Worm (Caenorhabditis elegans) whole organism, young adult: ENCODE data around the gene srsx-25.

Experiments used
- B0336.3 ChIP-seq: fragments of 200-800 bp; sonication (Bioruptor generic); IDR thresholded peaks from 2 replicates; pipeline ENCODE4 v1.3.6; 2022; ENCODE audit warnings: missing genetic modification characterization, missing compliant biosample characterization
- C17E4.6 ChIP-seq: fragments of 200-800 bp; sonication (Bioruptor generic); IDR thresholded peaks from 2 replicates; pipeline ENCODE4 v1.3.6; 2022; ENCODE audit warnings: missing genetic modification reagents, missing genetic modification characterization, missing compliant biosample characterization
- D2030.7 ChIP-seq: fragments of 200-800 bp; sonication (Bioruptor generic); IDR thresholded peaks from 2 replicates; pipeline ENCODE4 v1.3.6; 2022; ENCODE audit warnings: missing genetic modification reagents, missing genetic modification characterization, missing compliant biosample characterization
- F10E7.11 ChIP-seq: sonication (generic microtip); optimal IDR thresholded peaks from 2 replicates; lab custom pipeline; 2017; ENCODE audit warnings: mild to moderate bottlenecking, missing genetic modification characterization, moderate library complexity, missing compliant biosample characterization
- F22D6.2 ChIP-seq: sonication (generic microtip); optimal IDR thresholded peaks from 2 replicates; lab custom pipeline; 2016; ENCODE audit warnings: mild to moderate bottlenecking, missing genetic modification characterization, missing compliant biosample characterization
- F39B2.1 ChIP-seq: fragments of 200-800 bp; sonication (Bioruptor generic); IDR thresholded peaks from 2 replicates; pipeline ENCODE4 v1.3.6; 2022; ENCODE audit warnings: missing genetic modification reagents, missing genetic modification characterization, missing compliant biosample characterization
- F55B11.4 ChIP-seq: sonication (generic microtip); optimal IDR thresholded peaks from 2 replicates; lab custom pipeline; 2016; ENCODE audit warnings: missing compliant biosample characterization, missing genetic modification characterization, borderline replicate concordance; ENCODE audit not compliant: insufficient read depth
- K11D2.4 ChIP-seq: fragments of 200-800 bp; sonication (Bioruptor generic); IDR thresholded peaks from 2 replicates; pipeline ENCODE4 v1.3.6; 2022; ENCODE audit warnings: missing genetic modification reagents, missing genetic modification characterization, missing compliant biosample characterization
- ZK185.1 ChIP-seq: sonication (generic microtip); optimal IDR thresholded peaks from 2 replicates; lab custom pipeline; 2016; ENCODE audit warnings: mild to moderate bottlenecking, missing genetic modification characterization, missing compliant biosample characterization; ENCODE audit not compliant: poor library complexity, severe bottlenecking
- attf-5 ChIP-seq: fragments of 200-800 bp; sonication (Bioruptor generic); optimal IDR thresholded peaks from 2 replicates; lab custom pipeline; 2018; ENCODE audit warnings: mild to moderate bottlenecking, missing genetic modification characterization, missing compliant biosample characterization
- attf-6 ChIP-seq: fragments of 200-800 bp; sonication (Bioruptor generic); IDR thresholded peaks from 2 replicates; pipeline ENCODE4 v1.3.6; 2022; ENCODE audit warnings: missing genetic modification reagents, missing genetic modification characterization, missing compliant biosample characterization
- cebp-1 ChIP-seq, 2 experiments: fragments of 200-800 bp in 1 of 2; sonication (Bioruptor generic) in 1 of 2; sonication (generic microtip) in 1 of 2; IDR thresholded peaks in 1 of 2; optimal IDR thresholded peaks in 1 of 2; 2 replicates each; pipeline versions ENCODE4 v1.3.6 to Lab custom; 2017 to 2022; ENCODE audit warnings: missing compliant biosample characterization in 2 of 2, missing genetic modification characterization in 2 of 2, mild to moderate bottlenecking in 1 of 2, missing genetic modification reagents in 1 of 2, moderate library complexity in 1 of 2
- ceh-100 ChIP-seq: fragments of 200-800 bp; sonication (Bioruptor generic); IDR thresholded peaks from 2 replicates; pipeline ENCODE4 v1.3.6; 2022; ENCODE audit warnings: missing genetic modification reagents, missing genetic modification characterization, missing compliant biosample characterization
- ceh-27 ChIP-seq: fragments of 200-800 bp; sonication (Bioruptor generic); optimal IDR thresholded peaks from 2 replicates; lab custom pipeline; 2018; ENCODE audit warnings: mild to moderate bottlenecking, missing genetic modification characterization, moderate library complexity, missing compliant biosample characterization
- ceh-40 ChIP-seq: fragments of 200-800 bp; sonication (Bioruptor generic); IDR thresholded peaks from 2 replicates; pipeline ENCODE4 v1.3.6; 2022; ENCODE audit warnings: missing genetic modification characterization, missing compliant biosample characterization
- ceh-58 ChIP-seq: fragments of 200-800 bp; sonication (Bioruptor generic); IDR thresholded peaks from 2 replicates; pipeline ENCODE4 v1.3.6; 2022; ENCODE audit warnings: missing genetic modification characterization, missing compliant biosample characterization
- ceh-79 ChIP-seq: sonication (generic microtip); optimal IDR thresholded peaks from 2 replicates; lab custom pipeline; 2017; ENCODE audit warnings: mild to moderate bottlenecking, missing genetic modification characterization, missing compliant biosample characterization
- dox-1 ChIP-seq: fragments of 200-800 bp; sonication (Bioruptor generic); IDR thresholded peaks from 2 replicates; pipeline ENCODE4 v1.3.6; 2022; ENCODE audit warnings: missing genetic modification reagents, missing genetic modification characterization, missing compliant biosample characterization
- dpff-1 ChIP-seq: sonication (generic microtip); optimal IDR thresholded peaks from 2 replicates; lab custom pipeline; 2017; ENCODE audit warnings: mild to moderate bottlenecking, missing genetic modification characterization, missing compliant biosample characterization
- efl-1 ChIP-seq: fragments of 150-350 bp; optimal IDR thresholded peaks from 2 replicates; lab custom pipeline; 2014; ENCODE audit warnings: missing biosample characterization, missing genetic modification reagents, missing genetic modification characterization
- ekl-4 ChIP-seq: fragments of 200-800 bp; sonication (Bioruptor generic); IDR thresholded peaks from 2 replicates; pipeline ENCODE4 v1.3.6; 2022; ENCODE audit warnings: missing genetic modification reagents, missing genetic modification characterization, missing compliant biosample characterization
- hmg-1.2 ChIP-seq: fragments of 200-800 bp; sonication (Bioruptor generic); IDR thresholded peaks from 2 replicates; pipeline ENCODE4 v1.3.6; 2022; ENCODE audit warnings: missing genetic modification reagents, missing genetic modification characterization, missing compliant biosample characterization
- hmg-20 ChIP-seq: fragments of 200-800 bp; sonication (Bioruptor generic); IDR thresholded peaks from 2 replicates; pipeline ENCODE4 v1.3.6; 2022; ENCODE audit warnings: missing genetic modification reagents, missing genetic modification characterization, missing compliant biosample characterization
- lag-1 ChIP-seq: fragments of 200-800 bp; sonication (Bioruptor generic); IDR thresholded peaks from 2 replicates; pipeline ENCODE4 v1.3.6; 2022; ENCODE audit warnings: missing genetic modification reagents, missing genetic modification characterization, missing compliant biosample characterization
- let-526 ChIP-seq: fragments of 200-800 bp; sonication (Bioruptor generic); IDR thresholded peaks from 2 replicates; pipeline ENCODE4 v1.3.6; 2022; ENCODE audit warnings: missing genetic modification reagents, missing genetic modification characterization, missing compliant biosample characterization
- let-607 ChIP-seq, 2 experiments: fragments of 200-800 bp in 1 of 2; sonication (Bioruptor generic) in 1 of 2; sonication (generic microtip) in 1 of 2; optimal IDR thresholded peaks; 2 replicates each; lab custom pipeline; 2016 to 2018; ENCODE audit warnings: mild to moderate bottlenecking in 2 of 2, missing compliant biosample characterization in 2 of 2, missing genetic modification characterization in 2 of 2, moderate library complexity in 2 of 2, missing genotype in 1 of 2
- lin-35 ChIP-seq, 3 experiments: fragments of 150-350 bp in 2 of 3; sonication (generic microtip) in 1 of 3; optimal IDR thresholded peaks; 2 replicates each; lab custom pipeline; 2014 to 2018; ENCODE audit warnings: missing biosample characterization in 3 of 3, missing genetic modification characterization in 3 of 3, missing genetic modification reagents in 3 of 3
- lin-40 ChIP-seq: sonication (generic microtip); optimal IDR thresholded peaks from 2 replicates; lab custom pipeline; 2016; ENCODE audit warnings: missing genetic modification characterization, mild to moderate bottlenecking, missing compliant biosample characterization, missing genotype, missing genetic modification reagents
- lin-54 ChIP-seq: fragments of 200-800 bp; sonication (Bioruptor generic); optimal IDR thresholded peaks from 2 replicates; lab custom pipeline; 2018; ENCODE audit warnings: mild to moderate bottlenecking, missing genetic modification characterization, missing compliant biosample characterization
- madf-3 ChIP-seq: fragments of 200-800 bp; sonication (Bioruptor generic); IDR thresholded peaks from 2 replicates; pipeline ENCODE4 v1.3.6; 2022; ENCODE audit warnings: missing genetic modification reagents, missing genetic modification characterization, missing compliant biosample characterization
- madf-6 ChIP-seq: fragments of 200-800 bp; sonication (Bioruptor generic); IDR thresholded peaks from 2 replicates; pipeline ENCODE4 v1.3.6; 2022; ENCODE audit warnings: missing genetic modification reagents, missing genetic modification characterization, missing compliant biosample characterization
- nfya-2 ChIP-seq: fragments of 200-800 bp; sonication (Bioruptor generic); IDR thresholded peaks from 2 replicates; pipeline ENCODE4 v1.3.6; 2022; ENCODE audit warnings: missing genetic modification reagents, missing genetic modification characterization, missing compliant biosample characterization
- nfyb-1 ChIP-seq: fragments of 200-800 bp; sonication (Bioruptor generic); IDR thresholded peaks from 2 replicates; pipeline ENCODE4 v1.3.6; 2022; ENCODE audit warnings: missing genetic modification reagents, missing genetic modification characterization, missing compliant biosample characterization
- nhr-27 ChIP-seq: fragments of 200-800 bp; sonication (Bioruptor generic); optimal IDR thresholded peaks from 2 replicates; lab custom pipeline; 2018; ENCODE audit warnings: mild to moderate bottlenecking, missing genetic modification characterization, moderate library complexity, missing compliant biosample characterization
- repo-1 ChIP-seq: sonication (generic microtip); optimal IDR thresholded peaks from 2 replicates; lab custom pipeline; 2017; ENCODE audit warnings: mild to moderate bottlenecking, missing genetic modification characterization, missing compliant biosample characterization
- snpc-4 ChIP-seq, 5 experiments: fragments of 150-350 bp in 1 of 5; sonication (generic microtip) in 4 of 5; optimal IDR thresholded peaks; 2 replicates each; lab custom pipeline; 2014 to 2018; ENCODE audit warnings: missing genetic modification characterization in 5 of 5, missing biosample characterization in 3 of 5, antibody characterized with exemption in 2 of 5, mild to moderate bottlenecking in 2 of 5, missing compliant biosample characterization in 2 of 5, missing genotype in 2 of 5, moderate library complexity in 2 of 5, missing genetic modification reagents in 1 of 5
- somi-1 ChIP-seq: fragments of 200-800 bp; sonication (Bioruptor generic); optimal IDR thresholded peaks from 2 replicates; lab custom pipeline; 2018; ENCODE audit warnings: mild to moderate bottlenecking, missing genetic modification characterization, missing compliant biosample characterization
- sptf-2 ChIP-seq: fragments of 200-800 bp; sonication (Bioruptor generic); optimal IDR thresholded peaks from 2 replicates; lab custom pipeline; 2018; ENCODE audit warnings: mild to moderate bottlenecking, missing genetic modification characterization, missing compliant biosample characterization
- tbx-9 ChIP-seq: sonication (generic microtip); optimal IDR thresholded peaks from 2 replicates; lab custom pipeline; 2016; ENCODE audit warnings: borderline replicate concordance, missing genetic modification characterization, inconsistent platforms, missing compliant biosample characterization
- ztf-25 ChIP-seq: fragments of 200-800 bp; sonication (Bioruptor generic); IDR thresholded peaks from 2 replicates; pipeline ENCODE4 v1.3.6; 2022; ENCODE audit warnings: missing genetic modification reagents, missing genetic modification characterization, missing compliant biosample characterization
- ztf-26 ChIP-seq: sonication (generic microtip); optimal IDR thresholded peaks from 2 replicates; lab custom pipeline; 2017; ENCODE audit warnings: missing genetic modification characterization, missing compliant biosample characterization
- ztf-28 ChIP-seq: fragments of 200-800 bp; sonication (Bioruptor generic); IDR thresholded peaks from 2 replicates; pipeline ENCODE4 v1.3.6; 2022; ENCODE audit warnings: missing genetic modification reagents, missing genetic modification characterization, missing compliant biosample characterization

srsx-25 gene

DNA sequence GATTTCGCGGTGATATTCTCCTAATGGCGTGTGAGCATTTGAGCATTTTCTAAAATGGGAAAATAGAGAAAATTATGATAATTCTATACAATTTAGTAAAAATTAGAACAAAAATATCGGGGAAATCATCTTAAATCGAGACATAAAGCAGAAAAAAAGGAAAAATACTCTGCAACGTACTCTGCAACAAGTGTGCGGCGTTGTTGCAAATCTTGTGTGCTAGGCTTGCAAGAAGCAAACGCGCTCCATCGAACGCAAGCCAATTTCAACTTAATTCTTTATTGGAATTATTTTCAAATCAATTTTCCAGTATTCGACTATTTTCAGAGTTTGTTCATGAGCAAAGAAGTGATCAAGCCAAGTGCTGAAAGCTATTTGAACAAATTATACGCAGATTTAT, 21.1 kb downstream of the srsx-25 start, which contains the start of the genes Y62E10A.20, Y62E10A.23 and mdt-9 (continued):
- TF ChIP-seq lin-40 (tag; lab: Kevin White, UChicago): peak; percentile 47
- TF ChIP-seq dox-1 (GFP tag; lab: Robert Waterston, UW): peak; percentile 59
- TF ChIP-seq somi-1 (GFP tag; lab: Kevin White, UChicago): no peak
- TF ChIP-seq snpc-4 (GFP tag; optimal IDR thresholded peaks at IDR 0.05; lab: Kevin White, UChicago): no peak
- TF ChIP-seq snpc-4 (tag; optimal IDR thresholded peaks at IDR 0.05; lab: Kevin White, UChicago): peak; percentile 5 to 81 (median 66)
- no peak for TF ChIP-seq C17E4.6 (GFP tag; lab: Robert Waterston, UW)
- no peak for TF ChIP-seq cebp-1 (GFP tag; IDR thresholded peaks at IDR 0.05; lab: Robert Waterston, UW)
- TF ChIP-seq cebp-1 (tag; optimal IDR thresholded peaks at IDR 0.05; lab: Kevin White, UChicago): peak; percentile 45
- peak; percentile 51; the same call in 1 of the 2 replicates for TF ChIP-seq madf-6 (GFP tag; lab: Robert Waterston, UW)
- peak; percentile 46; the same call in 1 of the 2 replicates for TF ChIP-seq attf-6 (GFP tag; lab: Robert Waterston, UW)
- TF ChIP-seq F39B2.1 (GFP tag; lab: Robert Waterston, UW): no peak
- peak; percentile 74 for TF ChIP-seq attf-5 (GFP tag; lab: Kevin White, UChicago)
- TF ChIP-seq ZK185.1 (tag; lab: Kevin White, UChicago): peak; percentile 17
- peak; percentile 29 for TF ChIP-seq lin-54 (GFP tag; lab: Kevin White, UChicago)

DNA sequence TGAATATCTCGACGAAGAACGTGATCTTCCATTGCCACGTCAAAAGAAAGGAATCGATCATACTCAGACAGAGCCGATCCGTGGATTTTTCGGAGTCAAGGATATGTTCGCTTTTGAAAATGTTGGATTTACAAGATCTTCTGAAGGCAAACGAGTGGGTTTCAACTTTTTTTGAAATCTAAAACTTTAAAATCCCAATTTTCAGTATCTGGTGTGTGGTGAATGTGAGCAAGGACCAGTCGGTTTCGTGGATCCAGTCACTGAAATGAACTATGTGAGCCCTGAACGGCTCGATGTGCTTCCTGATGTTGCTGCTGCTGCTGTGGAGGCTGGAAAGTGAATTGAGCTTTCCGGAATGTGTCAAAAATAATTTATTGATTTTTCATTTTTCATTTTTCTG, 21.9 kb downstream of the srsx-25 start, which contains the start of gene lsm-3:
lsm-3 (plus strand) TSS at position 301 of the 400 bp plus-strand sequence.
- TF ChIP-seq ceh-58: no peak
- no peak for TF ChIP-seq ZK185.1 (tag; lab: Kevin White, UChicago)
- no peak for TF ChIP-seq ceh-79 (tag; lab: Kevin White, UChicago)
- TF ChIP-seq B0336.3 (GFP tag; lab: Robert Waterston, UW): no peak
- no peak for TF ChIP-seq attf-5 (GFP tag; lab: Kevin White, UChicago)
- TF ChIP-seq ceh-40 (GFP tag; lab: Robert Waterston, UW): no peak
- no peak for TF ChIP-seq let-526
- TF ChIP-seq ztf-28 (GFP tag; lab: Robert Waterston, UW): no peak
- TF ChIP-seq sptf-2: no peak

DNA sequence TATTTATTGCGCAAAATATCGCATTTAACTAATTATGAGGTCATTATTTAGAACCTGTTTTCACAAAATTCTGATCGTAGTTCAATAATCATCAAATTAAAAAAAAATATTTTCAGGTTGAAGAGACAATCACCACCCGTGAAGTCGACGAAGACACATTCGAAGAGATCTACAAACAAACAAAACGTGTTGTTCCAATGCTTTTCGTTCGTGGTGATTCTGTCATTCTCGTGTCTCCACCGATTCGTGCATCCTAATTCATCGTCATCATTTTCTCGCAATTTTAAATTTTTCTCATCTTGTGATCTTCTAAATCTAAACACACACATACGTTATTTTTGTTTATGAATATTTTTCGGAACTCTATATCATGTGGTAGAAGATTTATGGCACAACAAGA, 23.8 kb downstream of the srsx-25 start:
- TF ChIP-seq ekl-4 (GFP tag; lab: Robert Waterston, UW) (no peak), K11D2.4 (GFP tag; lab: Robert Waterston, UW) (peak; percentile 60), F10E7.11 (tag; lab: Kevin White, UChicago) (no peak), hmg-20 (GFP tag; lab: Robert Waterston, UW) (0 out of 2 replicates have a peak, but pooled peaks have one; percentile 3), dpff-1 (tag; lab: Kevin White, UChicago) (peak; percentile 50), lag-1 (GFP tag; lab: Robert Waterston, UW) (no peak), ceh-100 (GFP tag; lab: Robert Waterston, UW) (no peak), snpc-4 (GFP tag; optimal IDR thresholded peaks at IDR 0.05; lab: Kevin White, UChicago) (no peak), snpc-4 (tag; optimal IDR thresholded peaks at IDR 0.05; lab: Kevin White, UChicago) (no peak), let-526 (no peak), ceh-27 (GFP tag; lab: Kevin White, UChicago) (peak; percentile 18), nfya-2 (GFP tag; lab: Robert Waterston, UW) (no peak), nhr-27 (no peak), D2030.7 (no peak), efl-1 (GFP tag; lab: Kevin White, UChicago) (no peak), nfyb-1 (GFP tag; lab: Robert Waterston, UW) (0 out of 2 replicates have a peak, but pooled peaks have one; percentile 34), tbx-9 (tag; lab: Kevin White, UChicago) (no peak), madf-3 (GFP tag; lab: Robert Waterston, UW) (0 out of 2 replicates have a peak, but pooled peaks have one; percentile 60), ztf-26 (tag; lab: Kevin White, UChicago) (no peak), F55B11.4 (tag; lab: Kevin White, UChicago) (no peak), hmg-1.2 (peak; percentile 21), somi-1 (GFP tag; lab: Kevin White, UChicago) (no peak), B0336.3 (GFP tag; lab: Robert Waterston, UW) (peak; percentile 70), lin-35 (GFP tag; optimal IDR thresholded peaks at IDR 0.05; lab: Kevin White, UChicago) (no peak), lin-40 (tag; lab: Kevin White, UChicago) (peak; percentile 47), let-607 (tag; optimal IDR thresholded peaks at IDR 0.05; lab: Kevin White, UChicago) (no peak), F22D6.2 (tag; lab: Kevin White, UChicago) (peak; percentile 29), ztf-25 (GFP tag; lab: Robert Waterston, UW) (no peak), repo-1 (peak; percentile 82)
